Worm (Caenorhabditis elegans) whole organism, young adult: ENCODE measurements around the gene C16H3.3.

ENCODE experiments used
- B0019.2 ChIP-seq: fragments of 200-800 bp; sonication (Bioruptor generic); conservative IDR thresholded peaks from 2 replicates; pipeline ENCODE4 v1.3.6; 2022; ENCODE audit warnings: missing genetic modification reagents, missing genetic modification characterization, missing compliant biosample characterization
- B0035.1 ChIP-seq: sonication (generic microtip); optimal IDR thresholded peaks from 2 replicates; lab custom pipeline; 2016; ENCODE audit warnings: missing genetic modification characterization, mild to moderate bottlenecking, missing compliant biosample characterization, missing genotype, missing genetic modification reagents
- B0261.1 ChIP-seq: sonication (generic microtip); optimal IDR thresholded peaks from 2 replicates; lab custom pipeline; 2016; ENCODE audit warnings: mild to moderate bottlenecking, missing genetic modification characterization, moderate library complexity, missing compliant biosample characterization
- C06A6.2 ChIP-seq: fragments of 200-800 bp; sonication (Bioruptor generic); conservative IDR thresholded peaks from 2 replicates; pipeline ENCODE4 v1.3.6; 2022; ENCODE audit warnings: missing genetic modification characterization, missing compliant biosample characterization
- C17E4.6 ChIP-seq: fragments of 200-800 bp; sonication (Bioruptor generic); IDR thresholded peaks from 2 replicates; pipeline ENCODE4 v1.3.6; 2022; ENCODE audit warnings: missing genetic modification reagents, missing genetic modification characterization, missing compliant biosample characterization
- D2030.7 ChIP-seq: fragments of 200-800 bp; sonication (Bioruptor generic); IDR thresholded peaks from 2 replicates; pipeline ENCODE4 v1.3.6; 2022; ENCODE audit warnings: missing genetic modification reagents, missing genetic modification characterization, missing compliant biosample characterization
- F10E7.11 ChIP-seq: sonication (generic microtip); optimal IDR thresholded peaks from 2 replicates; lab custom pipeline; 2017; ENCODE audit warnings: mild to moderate bottlenecking, missing genetic modification characterization, moderate library complexity, missing compliant biosample characterization
- F23B12.7 ChIP-seq: sonication (generic microtip); optimal IDR thresholded peaks from 2 replicates; lab custom pipeline; 2017; ENCODE audit warnings: missing genetic modification characterization, mild to moderate bottlenecking, missing compliant biosample characterization, antibody characterized with exemption, moderate library complexity; ENCODE audit not compliant: insufficient read depth
- F33H1.4 ChIP-seq: fragments of 200-800 bp; sonication (Bioruptor generic); IDR thresholded peaks from 2 replicates; pipeline ENCODE4 v1.3.6; 2022; ENCODE audit warnings: missing genetic modification reagents, missing genetic modification characterization, missing compliant biosample characterization
- F39B2.1 ChIP-seq: fragments of 200-800 bp; sonication (Bioruptor generic); IDR thresholded peaks from 2 replicates; pipeline ENCODE4 v1.3.6; 2022; ENCODE audit warnings: missing genetic modification reagents, missing genetic modification characterization, missing compliant biosample characterization
- F52B5.7 ChIP-seq: sonication (generic microtip); optimal IDR thresholded peaks from 2 replicates; lab custom pipeline; 2016; ENCODE audit warnings: mild to moderate bottlenecking, missing genetic modification characterization, missing compliant biosample characterization
- F55B11.4 ChIP-seq: sonication (generic microtip); optimal IDR thresholded peaks from 2 replicates; lab custom pipeline; 2016; ENCODE audit warnings: missing compliant biosample characterization, missing genetic modification characterization, borderline replicate concordance; ENCODE audit not compliant: insufficient read depth
- K12H6.12 ChIP-seq: fragments of 200-800 bp; sonication (Bioruptor generic); optimal IDR thresholded peaks from 2 replicates; lab custom pipeline; 2018; ENCODE audit warnings: mild to moderate bottlenecking, missing genetic modification characterization, missing compliant biosample characterization
- Y53G8AR.9 ChIP-seq: fragments of 200-800 bp; sonication (Bioruptor generic); conservative IDR thresholded peaks from 2 replicates; pipeline ENCODE4 v1.3.6; 2022; ENCODE audit warnings: missing genetic modification reagents, missing genetic modification characterization, missing compliant biosample characterization
- Y67H2A.10 ChIP-seq: fragments of 200-800 bp; sonication (Bioruptor generic); conservative IDR thresholded peaks from 2 replicates; pipeline ENCODE4 v1.3.6; 2022; ENCODE audit warnings: missing genetic modification reagents, missing genetic modification characterization, missing compliant biosample characterization
- akir-1 ChIP-seq: fragments of 200-800 bp; sonication (Bioruptor generic); optimal IDR thresholded peaks from 2 replicates; lab custom pipeline; 2018; ENCODE audit warnings: mild to moderate bottlenecking, missing genetic modification characterization, moderate library complexity, missing compliant biosample characterization
- aptf-3 ChIP-seq: fragments of 200-800 bp; sonication (Bioruptor generic); IDR thresholded peaks from 2 replicates; pipeline ENCODE4 v1.3.6; 2022; ENCODE audit warnings: missing genetic modification characterization, missing compliant biosample characterization
- attf-3 ChIP-seq: fragments of 200-800 bp; sonication (Bioruptor generic); conservative IDR thresholded peaks from 2 replicates; pipeline ENCODE4 v1.3.6; 2022; ENCODE audit warnings: missing genetic modification reagents, missing genetic modification characterization, missing compliant biosample characterization
- attf-5 ChIP-seq: fragments of 200-800 bp; sonication (Bioruptor generic); optimal IDR thresholded peaks from 2 replicates; lab custom pipeline; 2018; ENCODE audit warnings: mild to moderate bottlenecking, missing genetic modification characterization, missing compliant biosample characterization
- attf-6 ChIP-seq: fragments of 200-800 bp; sonication (Bioruptor generic); IDR thresholded peaks from 2 replicates; pipeline ENCODE4 v1.3.6; 2022; ENCODE audit warnings: missing genetic modification reagents, missing genetic modification characterization, missing compliant biosample characterization
- bed-1 ChIP-seq: fragments of 200-800 bp; sonication (Bioruptor generic); IDR thresholded peaks from 2 replicates; pipeline ENCODE4 v1.3.6; 2022; ENCODE audit warnings: missing genetic modification reagents, missing genetic modification characterization, missing compliant biosample characterization
- ceh-100 ChIP-seq: fragments of 200-800 bp; sonication (Bioruptor generic); IDR thresholded peaks from 2 replicates; pipeline ENCODE4 v1.3.6; 2022; ENCODE audit warnings: missing genetic modification reagents, missing genetic modification characterization, missing compliant biosample characterization
- dox-1 ChIP-seq: fragments of 200-800 bp; sonication (Bioruptor generic); IDR thresholded peaks from 2 replicates; pipeline ENCODE4 v1.3.6; 2022; ENCODE audit warnings: missing genetic modification reagents, missing genetic modification characterization, missing compliant biosample characterization
- dpff-1 ChIP-seq: sonication (generic microtip); optimal IDR thresholded peaks from 2 replicates; lab custom pipeline; 2017; ENCODE audit warnings: mild to moderate bottlenecking, missing genetic modification characterization, missing compliant biosample characterization
- ekl-4 ChIP-seq: fragments of 200-800 bp; sonication (Bioruptor generic); IDR thresholded peaks from 2 replicates; pipeline ENCODE4 v1.3.6; 2022; ENCODE audit warnings: missing genetic modification reagents, missing genetic modification characterization, missing compliant biosample characterization
- fkh-3 ChIP-seq: sonication (generic microtip); optimal IDR thresholded peaks from 2 replicates; lab custom pipeline; 2016; ENCODE audit warnings: mild to moderate bottlenecking, missing genetic modification characterization, missing compliant biosample characterization
- him-1 ChIP-seq: sonication (generic microtip); optimal IDR thresholded peaks from 2 replicates; lab custom pipeline; 2016; ENCODE audit warnings: missing genotype, missing genetic modification reagents, missing genetic modification characterization, missing compliant biosample characterization
- hlh-26 ChIP-seq: fragments of 200-800 bp; sonication (Bioruptor generic); conservative IDR thresholded peaks from 2 replicates; pipeline ENCODE4 v1.3.6; 2022; ENCODE audit warnings: missing genetic modification reagents, missing genetic modification characterization, missing compliant biosample characterization
- hrde-1 ChIP-seq: sonication (generic microtip); optimal IDR thresholded peaks from 2 replicates; lab custom pipeline; 2016; ENCODE audit warnings: missing genetic modification characterization, mild to moderate bottlenecking, missing compliant biosample characterization, moderate library complexity, missing genotype, missing genetic modification reagents, borderline replicate concordance
- hsf-1 ChIP-seq: fragments of 200-800 bp; sonication (Bioruptor generic); IDR thresholded peaks from 2 replicates; pipeline ENCODE4 v1.3.6; 2022; ENCODE audit warnings: missing genetic modification reagents, missing genetic modification characterization, missing compliant biosample characterization
- let-526 ChIP-seq: fragments of 200-800 bp; sonication (Bioruptor generic); IDR thresholded peaks from 2 replicates; pipeline ENCODE4 v1.3.6; 2022; ENCODE audit warnings: missing genetic modification reagents, missing genetic modification characterization, missing compliant biosample characterization
- let-607 ChIP-seq, 2 experiments: fragments of 200-800 bp in 1 of 2; sonication (Bioruptor generic) in 1 of 2; sonication (generic microtip) in 1 of 2; optimal IDR thresholded peaks; 2 replicates each; lab custom pipeline; 2016 to 2018; ENCODE audit warnings: mild to moderate bottlenecking in 2 of 2, missing compliant biosample characterization in 2 of 2, missing genetic modification characterization in 2 of 2, moderate library complexity in 2 of 2, missing genotype in 1 of 2
- lin-35 ChIP-seq, 3 experiments: fragments of 150-350 bp in 2 of 3; sonication (generic microtip) in 1 of 3; optimal IDR thresholded peaks; 2 replicates each; lab custom pipeline; 2014 to 2018; ENCODE audit warnings: missing biosample characterization in 3 of 3, missing genetic modification characterization in 3 of 3, missing genetic modification reagents in 3 of 3
- lin-40 ChIP-seq: sonication (generic microtip); optimal IDR thresholded peaks from 2 replicates; lab custom pipeline; 2016; ENCODE audit warnings: missing genetic modification characterization, mild to moderate bottlenecking, missing compliant biosample characterization, missing genotype, missing genetic modification reagents
- lsy-27 ChIP-seq: sonication (generic microtip); optimal IDR thresholded peaks from 2 replicates; lab custom pipeline; 2017; ENCODE audit warnings: missing genetic modification characterization, mild to moderate bottlenecking, missing compliant biosample characterization, antibody characterized with exemption, missing genotype, borderline replicate concordance; ENCODE audit not compliant: insufficient read depth
- madf-10 ChIP-seq: sonication (generic microtip); optimal IDR thresholded peaks from 2 replicates; lab custom pipeline; 2016; ENCODE audit warnings: mild to moderate bottlenecking, missing genetic modification characterization, missing compliant biosample characterization
- madf-6 ChIP-seq: fragments of 200-800 bp; sonication (Bioruptor generic); IDR thresholded peaks from 2 replicates; pipeline ENCODE4 v1.3.6; 2022; ENCODE audit warnings: missing genetic modification reagents, missing genetic modification characterization, missing compliant biosample characterization
- mxl-1 ChIP-seq: sonication (generic microtip); optimal IDR thresholded peaks from 2 replicates; lab custom pipeline; 2016; ENCODE audit warnings: missing genetic modification characterization, missing compliant biosample characterization
- nfya-1 ChIP-seq: sonication (generic microtip); optimal IDR thresholded peaks from 2 replicates; lab custom pipeline; 2017; ENCODE audit warnings: antibody characterized with exemption, missing compliant biosample characterization, missing genetic modification characterization, borderline replicate concordance; ENCODE audit not compliant: insufficient read depth
- nhr-179 ChIP-seq: sonication (generic microtip); optimal IDR thresholded peaks from 2 replicates; lab custom pipeline; 2016; ENCODE audit warnings: mild to moderate bottlenecking, missing genetic modification characterization, missing compliant biosample characterization
- nhr-80 ChIP-seq: sonication (generic microtip); optimal IDR thresholded peaks from 2 replicates; lab custom pipeline; 2016; ENCODE audit warnings: missing genetic modification characterization, missing compliant biosample characterization
- rcor-1 ChIP-seq: fragments of 200-800 bp; sonication (Bioruptor generic); IDR thresholded peaks from 2 replicates; pipeline ENCODE4 v1.3.6; 2022; ENCODE audit warnings: missing genetic modification reagents, missing genetic modification characterization, missing compliant biosample characterization
- rec-8 ChIP-seq, 2 experiments: sonication (generic microtip); optimal IDR thresholded peaks; 2 replicates each; lab custom pipeline; 2016; ENCODE audit warnings: mild to moderate bottlenecking in 2 of 2, missing genetic modification characterization in 2 of 2, missing genetic modification reagents in 2 of 2, missing genotype in 2 of 2, missing biosample characterization in 1 of 2, missing compliant biosample characterization in 1 of 2, moderate library complexity in 1 of 2
- unc-62 ChIP-seq: fragments of 150-350 bp; optimal IDR thresholded peaks from 2 replicates; lab custom pipeline; 2014; ENCODE audit warnings: missing biosample characterization, missing genetic modification reagents, missing genetic modification characterization
- zim-3 ChIP-seq: sonication (generic microtip); optimal IDR thresholded peaks from 2 replicates; lab custom pipeline; 2017; ENCODE audit warnings: mild to moderate bottlenecking, missing genetic modification characterization, moderate library complexity, missing compliant biosample characterization
- ztf-28 ChIP-seq: fragments of 200-800 bp; sonication (Bioruptor generic); IDR thresholded peaks from 2 replicates; pipeline ENCODE4 v1.3.6; 2022; ENCODE audit warnings: missing genetic modification reagents, missing genetic modification characterization, missing compliant biosample characterization
- ztf-3 ChIP-seq: fragments of 200-800 bp; sonication (Bioruptor generic); optimal IDR thresholded peaks from 2 replicates; lab custom pipeline; 2018; ENCODE audit warnings: mild to moderate bottlenecking, missing genetic modification characterization, missing compliant biosample characterization

The C16H3.3 gene

DNA sequence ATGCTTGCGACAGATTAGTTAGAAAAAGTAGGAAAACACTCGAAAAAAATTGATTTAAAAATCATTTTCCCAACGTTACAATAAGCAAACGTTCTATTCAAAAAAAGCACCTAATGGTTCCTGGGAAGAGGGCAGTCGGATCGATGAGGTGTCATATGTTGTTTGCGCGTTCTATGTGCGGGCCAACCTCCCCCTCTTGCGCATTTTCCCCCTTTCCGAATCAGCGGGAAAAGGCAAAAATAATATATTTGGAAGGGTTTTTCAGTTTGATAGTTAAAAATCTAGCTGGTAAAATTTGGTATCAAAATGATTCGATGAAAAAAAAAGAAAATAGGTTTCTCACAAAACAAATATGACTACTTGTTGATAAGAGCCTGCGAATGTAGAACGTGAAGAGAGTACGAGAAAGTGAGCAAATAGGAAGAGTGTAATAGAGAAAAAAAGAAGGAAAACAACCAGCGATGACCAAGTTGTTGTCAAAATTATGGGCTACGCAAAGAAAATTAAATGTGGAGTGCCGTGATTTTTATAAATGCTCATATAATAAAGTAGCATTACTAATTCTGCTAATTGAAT lies 646 bp upstream of the C16H3.3 start (continued):
- TF ChIP-seq rec-8 (tag; optimal IDR thresholded peaks at IDR 0.05; lab: Kevin White, UChicago) (no peak), B0261.1 (no peak), Y67H2A.10 (GFP tag; lab: Robert Waterston, UW) (no peak), nhr-80 (tag; lab: Kevin White, UChicago) (peak; percentile 15), ceh-100 (no peak), C17E4.6 (GFP tag; lab: Robert Waterston, UW) (no peak), F55B11.4 (tag; lab: Kevin White, UChicago) (no peak), K12H6.12 (tag; lab: Kevin White, UChicago) (peak; percentile 25), B0035.1 (tag; lab: Kevin White, UChicago) (no peak), hrde-1 (tag; lab: Kevin White, UChicago) (no peak), B0019.2 (GFP tag; lab: Robert Waterston, UW) (no peak), nhr-179 (tag; lab: Kevin White, UChicago) (no peak), rcor-1 (GFP tag; lab: Robert Waterston, UW) (no peak), dox-1 (GFP tag; lab: Robert Waterston, UW) (no peak), let-526 (peak; percentile 63; the same call in 1 of the 2 replicates), let-607 (tag; optimal IDR thresholded peaks at IDR 0.05; lab: Kevin White, UChicago) (no peak), ztf-28 (GFP tag; lab: Robert Waterston, UW) (no peak), hsf-1 (GFP tag; lab: Robert Waterston, UW) (no peak), bed-1 (GFP tag; lab: Robert Waterston, UW) (no peak), hlh-26 (GFP tag; lab: Robert Waterston, UW) (no peak), Y53G8AR.9 (GFP tag; lab: Robert Waterston, UW) (no peak), C06A6.2 (no peak; the same call in 1 of the 2 replicates), attf-5 (GFP tag; lab: Kevin White, UChicago) (peak; percentile 11), madf-6 (no peak), madf-10 (tag; lab: Kevin White, UChicago) (no peak), lin-40 (tag; lab: Kevin White, UChicago) (peak; percentile 44), F52B5.7 (tag; lab: Kevin White, UChicago) (no peak), F33H1.4 (GFP tag; lab: Robert Waterston, UW) (no peak), akir-1 (GFP tag; lab: Kevin White, UChicago) (no peak), F39B2.1 (GFP tag; lab: Robert Waterston, UW) (no peak), ztf-3 (GFP tag; lab: Kevin White, UChicago) (no peak), nfya-1 (tag; lab: Kevin White, UChicago) (no peak), attf-3 (GFP tag; lab: Robert Waterston, UW) (no peak), D2030.7 (no peak), fkh-3 (tag; lab: Kevin White, UChicago) (no peak), unc-62 (GFP tag; lab: Kevin White, UChicago) (peak; percentile 35), him-1 (no peak), zim-3 (tag; lab: Kevin White, UChicago) (no peak), lin-35 (GFP tag; optimal IDR thresholded peaks at IDR 0.05; lab: Kevin White, UChicago) (peak in 1 of 3 experiments; percentile 68), F10E7.11 (tag; lab: Kevin White, UChicago) (no peak), aptf-3 (GFP tag; lab: Robert Waterston, UW) (no peak), lsy-27 (tag; lab: Kevin White, UChicago) (no peak), F23B12.7 (tag; lab: Kevin White, UChicago) (no peak), attf-6 (GFP tag; lab: Robert Waterston, UW) (no peak), dpff-1 (tag; lab: Kevin White, UChicago) (no peak), ekl-4 (GFP tag; lab: Robert Waterston, UW) (no peak), mxl-1 (tag; lab: Kevin White, UChicago) (no peak)
